Fruit fly (Drosophila melanogaster): Measurements from ENCODE around the gene Liprin-alpha.

The Liprin-alpha gene

dm6 chr2L:6723750-6724503 lies at the start of gene Liprin-alpha:
TSS of gene Liprin-alpha (plus strand) at chr2L:6723903.
- TF ChIP-seq Myc (optimal IDR thresholded peaks at IDR 0.05) (no peak), h (optimal IDR thresholded peaks at IDR 0.05) (no peak), Sin3A (optimal IDR thresholded peaks at IDR 0.05) (no peak), insv (optimal IDR thresholded peaks at IDR 0.05) (no peak), psq (optimal IDR thresholded peaks at IDR 0.05) (no peak), ttk (optimal IDR thresholded peaks at IDR 0.05) (no peak)

- TF ChIP-seq Sin3A (optimal IDR thresholded peaks at IDR 0.05) (no peak), psq (optimal IDR thresholded peaks at IDR 0.05) (no peak), ttk (optimal IDR thresholded peaks at IDR 0.05) (no peak), Myc (optimal IDR thresholded peaks at IDR 0.05) (no peak), insv (optimal IDR thresholded peaks at IDR 0.05) (no peak), h (optimal IDR thresholded peaks at IDR 0.05) (no peak)
Measured at dm6 chr2L:6676535-6676934, 47.2 kb upstream of the Liprin-alpha start, which contains the start of gene cort. TSS of gene cort (minus strand) at chr2L:6676635.

dm6 chr2L:6677453-6677852 lies 46.2 kb upstream of the Liprin-alpha start, which contains the start of gene Nse1:
TSS of gene Nse1 (minus strand) at chr2L:6677625.
- TF ChIP-seq Sin3A (optimal IDR thresholded peaks at IDR 0.05) (no peak), h (optimal IDR thresholded peaks at IDR 0.05) (no peak), psq (optimal IDR thresholded peaks at IDR 0.05) (no peak), insv (optimal IDR thresholded peaks at IDR 0.05) (no peak), ttk (optimal IDR thresholded peaks at IDR 0.05) (no peak), Myc (optimal IDR thresholded peaks at IDR 0.05) (no peak)

DNA sequence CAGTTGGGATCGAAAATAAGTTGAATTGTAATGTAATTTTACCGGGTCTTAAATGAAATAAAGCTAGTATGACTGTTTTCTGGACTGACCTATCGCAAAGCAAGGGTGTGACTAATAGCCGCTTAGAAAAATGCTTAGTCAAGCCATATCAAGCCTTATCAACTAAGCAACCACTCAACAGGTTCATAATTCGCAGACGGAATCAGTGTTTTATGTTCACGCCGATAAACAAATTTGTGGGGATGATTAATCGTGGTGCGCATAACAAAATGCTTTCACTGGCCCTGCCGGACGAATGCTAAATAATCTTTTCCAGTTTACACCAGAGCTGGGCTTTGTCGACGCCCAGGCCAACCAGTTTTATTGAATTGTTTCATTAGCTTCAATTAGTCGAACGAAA lies 40.8 kb upstream of the Liprin-alpha start:
- TF ChIP-seq Sin3A (optimal IDR thresholded peaks at IDR 0.05) (no peak), ttk (optimal IDR thresholded peaks at IDR 0.05) (no peak), Myc (optimal IDR thresholded peaks at IDR 0.05) (no peak), insv (optimal IDR thresholded peaks at IDR 0.05) (no peak), psq (optimal IDR thresholded peaks at IDR 0.05) (no peak), h (optimal IDR thresholded peaks at IDR 0.05) (no peak)

- TF ChIP-seq Sin3A (optimal IDR thresholded peaks at IDR 0.05): no peak
- no peak for TF ChIP-seq insv (optimal IDR thresholded peaks at IDR 0.05)
- TF ChIP-seq ttk (optimal IDR thresholded peaks at IDR 0.05): no peak
- no peak for TF ChIP-seq Myc (optimal IDR thresholded peaks at IDR 0.05)
- TF ChIP-seq psq (optimal IDR thresholded peaks at IDR 0.05): no peak
Measured at dm6 chr2L:6683992-6684882, 39.5 kb upstream of the Liprin-alpha start, which contains the start of gene Nhe3. TSS of gene Nhe3 (minus strand) at chr2L:6684364.

DNA sequence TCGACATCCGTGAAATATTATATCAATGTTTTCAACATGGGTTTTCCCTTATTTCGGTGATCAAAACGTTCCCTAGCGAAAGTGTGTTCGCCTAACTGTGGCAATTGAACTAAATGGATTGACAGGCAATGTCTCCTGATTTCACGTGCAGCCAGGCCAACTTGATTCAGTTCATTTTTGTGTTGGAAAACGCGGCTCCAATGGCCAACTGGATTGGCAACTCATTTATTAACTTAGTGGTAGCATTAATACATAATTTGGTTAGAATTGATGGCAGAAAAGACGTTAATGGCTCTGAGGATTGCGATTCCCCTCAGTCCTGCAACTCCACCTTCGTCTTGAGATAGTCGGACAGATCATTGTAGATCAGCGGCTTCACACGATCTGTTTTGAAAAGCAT lies 37.1 kb upstream of the Liprin-alpha start, which contains the start of gene CG11327:
TSS of gene CG11327 (minus strand) at position 101 of the 400 bp plus-strand sequence.
- TF ChIP-seq Sin3A (optimal IDR thresholded peaks at IDR 0.05): no peak
- TF ChIP-seq Myc (optimal IDR thresholded peaks at IDR 0.05): no peak
- TF ChIP-seq h (optimal IDR thresholded peaks at IDR 0.05): no peak
- no peak for TF ChIP-seq psq (optimal IDR thresholded peaks at IDR 0.05)
- TF ChIP-seq ttk (optimal IDR thresholded peaks at IDR 0.05): no peak
- no peak for TF ChIP-seq insv (optimal IDR thresholded peaks at IDR 0.05)

DNA sequence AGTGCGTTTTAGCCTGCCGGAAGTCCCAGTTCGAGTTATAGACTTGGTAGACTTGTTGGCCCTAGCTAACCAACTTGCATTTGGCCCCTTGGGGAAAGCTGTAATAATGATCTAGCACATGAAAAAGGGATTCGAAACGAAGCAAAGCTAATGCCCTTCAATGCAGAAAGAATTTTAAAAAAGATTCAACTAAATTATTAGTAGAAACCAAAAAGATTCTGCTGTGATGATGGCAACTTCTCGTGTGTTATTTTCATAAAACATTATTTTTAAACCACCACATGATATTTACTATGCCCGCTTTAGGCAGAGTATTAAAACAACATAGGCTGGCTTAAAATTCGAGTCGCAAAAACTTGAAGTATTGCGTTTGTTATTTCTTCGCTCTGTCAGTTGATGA lies 31.7 kb upstream of the Liprin-alpha start:
- TF ChIP-seq Myc (optimal IDR thresholded peaks at IDR 0.05) (no peak), psq (optimal IDR thresholded peaks at IDR 0.05) (no peak), ttk (optimal IDR thresholded peaks at IDR 0.05) (no peak), insv (optimal IDR thresholded peaks at IDR 0.05) (no peak), h (optimal IDR thresholded peaks at IDR 0.05) (no peak), Sin3A (optimal IDR thresholded peaks at IDR 0.05) (no peak)

dm6 chr2L:6693794-6694254 lies 29.9 kb upstream of the Liprin-alpha start:
- TF ChIP-seq Sin3A (optimal IDR thresholded peaks at IDR 0.05): no peak
- no peak for TF ChIP-seq Myc (optimal IDR thresholded peaks at IDR 0.05)
- no peak for TF ChIP-seq h (optimal IDR thresholded peaks at IDR 0.05)
- no peak for TF ChIP-seq ttk (optimal IDR thresholded peaks at IDR 0.05)
- TF ChIP-seq insv (optimal IDR thresholded peaks at IDR 0.05): no peak
- no peak for TF ChIP-seq psq (optimal IDR thresholded peaks at IDR 0.05)

- no peak for TF ChIP-seq h (optimal IDR thresholded peaks at IDR 0.05)
- no peak for TF ChIP-seq Sin3A (optimal IDR thresholded peaks at IDR 0.05)
Measured at dm6 chr2L:6696229-6696628, 27.5 kb upstream of the Liprin-alpha start.

dm6 chr2L:6698387-6698786 lies 25.3 kb upstream of the Liprin-alpha start:
- TF ChIP-seq h (optimal IDR thresholded peaks at IDR 0.05): no peak
- no peak for TF ChIP-seq insv (optimal IDR thresholded peaks at IDR 0.05)
- TF ChIP-seq psq (optimal IDR thresholded peaks at IDR 0.05): no peak
- TF ChIP-seq Sin3A (optimal IDR thresholded peaks at IDR 0.05): no peak
- TF ChIP-seq Myc (optimal IDR thresholded peaks at IDR 0.05): no peak
- TF ChIP-seq ttk (optimal IDR thresholded peaks at IDR 0.05): no peak

- TF ChIP-seq psq (optimal IDR thresholded peaks at IDR 0.05): no peak
- TF ChIP-seq h (optimal IDR thresholded peaks at IDR 0.05): no peak
- TF ChIP-seq Sin3A (optimal IDR thresholded peaks at IDR 0.05): no peak
- no peak for TF ChIP-seq Myc (optimal IDR thresholded peaks at IDR 0.05)
- no peak for TF ChIP-seq insv (optimal IDR thresholded peaks at IDR 0.05)
- no peak for TF ChIP-seq ttk (optimal IDR thresholded peaks at IDR 0.05)
Measured at dm6 chr2L:6700742-6701141, 23.0 kb upstream of the Liprin-alpha start.

Measured in Kc167 (cell line).